Fruit fly (Drosophila melanogaster) whole organism, pupa: Measurements from ENCODE around the gene CG4438.
A peak's percentile ranks its signal among the peaks of the same experiment; 100 is the strongest.

Source experiments
- CG10348 ChIP-seq: fragments of 200-800 bp; sonication (Bioruptor generic); IDR thresholded peaks from 2 replicates; pipeline ENCODE4 v1.3.6; 2022; ENCODE audit warnings: missing biosample characterization, missing genetic modification characterization
- CG12605 ChIP-seq: fragments of 200-800 bp; sonication (Bioruptor generic); IDR thresholded peaks from 2 replicates; pipeline ENCODE4 v1.3.6; 2022; ENCODE audit warnings: missing biosample characterization, missing genetic modification characterization
- CG13204 ChIP-seq: fragments of 200-800 bp; sonication (Bioruptor generic); optimal IDR thresholded peaks from 2 replicates; lab custom pipeline; 2018; ENCODE audit warnings: missing biosample characterization, mild to moderate bottlenecking, missing genetic modification characterization, moderate library complexity
- CG14655 ChIP-seq: fragments of 200-800 bp; sonication (Bioruptor generic); optimal IDR thresholded peaks from 3 replicates; lab custom pipeline; 2017; ENCODE audit warnings: mild to moderate bottlenecking, missing biosample characterization, missing genetic modification reagents, missing genetic modification characterization
- CG15710 ChIP-seq: fragments of 200-800 bp; sonication (Bioruptor generic); optimal IDR thresholded peaks from 2 replicates; lab custom pipeline; 2018; ENCODE audit warnings: missing biosample characterization, mild to moderate bottlenecking, missing genetic modification characterization, moderate library complexity
- CG17806 ChIP-seq: fragments of 200-800 bp; sonication (Bioruptor generic); optimal IDR thresholded peaks from 2 replicates; lab custom pipeline; 2018; ENCODE audit warnings: missing biosample characterization, mild to moderate bottlenecking, missing genetic modification characterization, moderate library complexity
- CG32121 ChIP-seq: fragments of 200-800 bp; sonication (Bioruptor generic); IDR thresholded peaks from 2 replicates; pipeline ENCODE4 v1.3.6; 2022; ENCODE audit warnings: missing biosample characterization, missing genetic modification characterization
- CG34367 ChIP-seq: fragments of 200-800 bp; sonication (Bioruptor generic); optimal IDR thresholded peaks from 2 replicates; lab custom pipeline; 2018; ENCODE audit warnings: missing biosample characterization, mild to moderate bottlenecking, missing genetic modification characterization
- CG4496 ChIP-seq: fragments of 200-800 bp; sonication (Bioruptor generic); IDR thresholded peaks from 3 replicates; pipeline ENCODE4 v1.3.6; 2022; ENCODE audit warnings: missing biosample characterization, missing genetic modification characterization
- CG8159 ChIP-seq: fragments of 200-800 bp; sonication (Bioruptor generic); optimal IDR thresholded peaks from 3 replicates; lab custom pipeline; 2018; ENCODE audit warnings: missing biosample characterization, mild to moderate bottlenecking, missing genetic modification characterization, moderate library complexity
- CG8301 ChIP-seq: fragments of 200-800 bp; sonication (Bioruptor generic); optimal IDR thresholded peaks from 2 replicates; lab custom pipeline; 2018; ENCODE audit warnings: missing biosample characterization, mild to moderate bottlenecking, missing genetic modification characterization
- CG9948 ChIP-seq: fragments of 200-800 bp; sonication (Bioruptor generic); optimal IDR thresholded peaks from 2 replicates; lab custom pipeline; 2018; ENCODE audit warnings: missing biosample characterization, mild to moderate bottlenecking, missing genetic modification characterization, moderate library complexity
- D1 ChIP-seq: fragments of 200-800 bp; sonication (Bioruptor generic); optimal IDR thresholded peaks from 2 replicates; lab custom pipeline; 2018; ENCODE audit warnings: missing biosample characterization, mild to moderate bottlenecking, missing genetic modification characterization, moderate library complexity
- EcR ChIP-seq: fragments of 200-800 bp; sonication (Bioruptor generic); optimal IDR thresholded peaks from 3 replicates; lab custom pipeline; 2019; ENCODE audit warnings: missing biosample characterization, missing genetic modification characterization, mild to moderate bottlenecking, moderate library complexity, missing genetic modification reagents
- Ets98B ChIP-seq: fragments of 200-800 bp; sonication (Bioruptor generic); IDR thresholded peaks from 2 replicates; pipeline ENCODE4 v1.3.6; 2022; ENCODE audit warnings: missing biosample characterization, missing genetic modification characterization
- Pif1A ChIP-seq: fragments of 200-800 bp; sonication (Bioruptor generic); optimal IDR thresholded peaks from 3 replicates; lab custom pipeline; 2016; ENCODE audit warnings: missing biosample characterization, missing genetic modification characterization
- Pif1B ChIP-seq: fragments of 200-800 bp; sonication (Bioruptor generic); optimal IDR thresholded peaks from 3 replicates; lab custom pipeline; 2016; ENCODE audit warnings: missing biosample characterization, missing genetic modification characterization
- Snoo ChIP-seq: fragments of 200-800 bp; sonication (Bioruptor generic); optimal IDR thresholded peaks from 3 replicates; lab custom pipeline; 2017; ENCODE audit warnings: missing biosample characterization, mild to moderate bottlenecking, missing genetic modification characterization, inconsistent platforms
- fd96Ca ChIP-seq: fragments of 200-800 bp; sonication (Bioruptor generic); IDR thresholded peaks from 3 replicates; pipeline ENCODE4 v1.3.6; 2022; ENCODE audit warnings: missing biosample characterization, missing genetic modification characterization
- gl ChIP-seq: fragments of 200-800 bp; sonication (Bioruptor generic); optimal IDR thresholded peaks from 2 replicates; lab custom pipeline; 2018; ENCODE audit warnings: missing biosample characterization, mild to moderate bottlenecking, missing genetic modification characterization
- rn ChIP-seq: fragments of 200-800 bp; sonication (Bioruptor generic); IDR thresholded peaks from 2 replicates; pipeline ENCODE4 v1.3.6; 2022; ENCODE audit warnings: missing biosample characterization, missing genetic modification characterization

The CG4438 gene

dm6 chr2L:9386270-9386669 is 11.5 kb downstream of the CG4438 start:
- TF ChIP-seq CG13204 (GFP tag; lab: Kevin White, UChicago): no peak
- no peak for TF ChIP-seq CG8301
- TF ChIP-seq CG14655 (GFP tag; lab: Kevin White, UChicago): no peak
- TF ChIP-seq CG9948: no peak
- TF ChIP-seq CG4496 (GFP tag; lab: Robert Waterston, UW): no peak
- no peak for TF ChIP-seq EcR (GFP tag; lab: Kevin White, UChicago)
- no peak for TF ChIP-seq Pif1A (GFP tag; lab: Kevin White, UChicago)
- TF ChIP-seq CG15710 (tag; lab: Kevin White, UChicago): no peak
- TF ChIP-seq D1 (tag; lab: Kevin White, UChicago): no peak
- no peak for TF ChIP-seq CG8159 (tag; lab: Kevin White, UChicago)
- TF ChIP-seq CG17806 (tag; lab: Kevin White, UChicago): no peak
- TF ChIP-seq CG10348 (GFP tag; lab: Robert Waterston, UW): no peak
- no peak for TF ChIP-seq CG34367 (tag; lab: Kevin White, UChicago)
- no peak for TF ChIP-seq CG12605 (GFP tag; lab: Robert Waterston, UW)
- no peak for TF ChIP-seq CG32121 (GFP tag; lab: Robert Waterston, UW)
- no peak for TF ChIP-seq fd96Ca (GFP tag; lab: Robert Waterston, UW)
- TF ChIP-seq Snoo (tag; lab: Kevin White, UChicago): no peak
- TF ChIP-seq Pif1B: no peak
- no peak for TF ChIP-seq rn

dm6 chr2L:9377789-9378188 is 20.0 kb downstream of the CG4438 start:
- TF ChIP-seq CG10348 (GFP tag; lab: Robert Waterston, UW) (0 out of 2 replicates have a peak, but pooled peaks have one; percentile 21), Ets98B (GFP tag; lab: Robert Waterston, UW) (no peak)

- TF ChIP-seq Ets98B (GFP tag; lab: Robert Waterston, UW): no peak
- no peak for TF ChIP-seq CG13204 (GFP tag; lab: Kevin White, UChicago)
- no peak for TF ChIP-seq CG8301
- no peak for TF ChIP-seq fd96Ca (GFP tag; lab: Robert Waterston, UW)
- no peak for TF ChIP-seq CG9948
- no peak for TF ChIP-seq CG32121 (GFP tag; lab: Robert Waterston, UW)
- TF ChIP-seq CG34367 (tag; lab: Kevin White, UChicago): no peak
- TF ChIP-seq Pif1B: no peak
Measured at dm6 chr2L:9369724-9370123, 28.1 kb downstream of the CG4438 start.

- TF ChIP-seq CG8301 (no peak), Snoo (tag; lab: Kevin White, UChicago) (no peak), EcR (GFP tag; lab: Kevin White, UChicago) (no peak), fd96Ca (GFP tag; lab: Robert Waterston, UW) (no peak)
Measured at dm6 chr2L:9367340-9367739, 30.4 kb downstream of the CG4438 start, which contains the start of gene CG34181. CG34181 (plus strand) TSS chr2L:9367640.

- TF ChIP-seq D1 (tag; lab: Kevin White, UChicago) (no peak), CG14655 (GFP tag; lab: Kevin White, UChicago) (no peak), Pif1A (GFP tag; lab: Kevin White, UChicago) (no peak)
Measured at dm6 chr2L:9350170-9350569, 47.6 kb downstream of the CG4438 start, which contains the start of gene CG13110. CG13110 (plus strand) TSS chr2L:9350470.

dm6 chr2L:9349246-9349645 is 48.5 kb downstream of the CG4438 start, which contains the start of gene CG43350:
CG43350 (plus strand) TSS chr2L:9349546.
- TF ChIP-seq Snoo (tag; lab: Kevin White, UChicago): no peak
- TF ChIP-seq EcR (GFP tag; lab: Kevin White, UChicago): no peak
- no peak for TF ChIP-seq Ets98B (GFP tag; lab: Robert Waterston, UW)
- no peak for TF ChIP-seq CG17806 (tag; lab: Kevin White, UChicago)
- TF ChIP-seq CG15710 (tag; lab: Kevin White, UChicago): no peak
- no peak for TF ChIP-seq CG34367 (tag; lab: Kevin White, UChicago)
- no peak for TF ChIP-seq CG10348 (GFP tag; lab: Robert Waterston, UW)
- TF ChIP-seq gl (tag; lab: Kevin White, UChicago): no peak
- TF ChIP-seq CG12605 (GFP tag; lab: Robert Waterston, UW): no peak
- TF ChIP-seq fd96Ca (GFP tag; lab: Robert Waterston, UW): no peak
- TF ChIP-seq CG4496 (GFP tag; lab: Robert Waterston, UW): no peak
- TF ChIP-seq Pif1A (GFP tag; lab: Kevin White, UChicago): no peak
- TF ChIP-seq CG32121 (GFP tag; lab: Robert Waterston, UW): no peak
- TF ChIP-seq D1 (tag; lab: Kevin White, UChicago): no peak
- no peak for TF ChIP-seq rn
- TF ChIP-seq CG9948: no peak
- TF ChIP-seq Pif1B: no peak
- no peak for TF ChIP-seq CG8159 (tag; lab: Kevin White, UChicago)
- TF ChIP-seq CG14655 (GFP tag; lab: Kevin White, UChicago): no peak
- no peak for TF ChIP-seq CG13204 (GFP tag; lab: Kevin White, UChicago)
